Worm (Caenorhabditis elegans) whole organism, mixed stage, embryonic: ENCODE data around the gene fbxa-143.

Source experiments
- blmp-1 ChIP-seq: fragments of 150-350 bp; optimal IDR thresholded peaks from 2 replicates; lab custom pipeline; 2014; ENCODE audit warnings: missing biosample characterization, missing genetic modification characterization
- ces-1 ChIP-seq: fragments of 150-350 bp; optimal IDR thresholded peaks from 2 replicates; lab custom pipeline; 2014; ENCODE audit warnings: missing biosample characterization, missing genetic modification reagents, missing genetic modification characterization
- lsy-2 ChIP-seq: fragments of 150-350 bp; optimal IDR thresholded peaks from 2 replicates; lab custom pipeline; 2014; ENCODE audit warnings: missing biosample characterization, missing genetic modification characterization
- nhr-12 ChIP-seq: fragments of 150-350 bp; optimal IDR thresholded peaks from 2 replicates; lab custom pipeline; 2014; ENCODE audit warnings: missing biosample characterization, missing genetic modification characterization
- nhr-237 ChIP-seq: fragments of 150-350 bp; optimal IDR thresholded peaks from 2 replicates; lab custom pipeline; 2014; ENCODE audit warnings: missing biosample characterization, missing genetic modification characterization
- unc-39 ChIP-seq: fragments of 150-350 bp; optimal IDR thresholded peaks from 2 replicates; lab custom pipeline; 2014; ENCODE audit warnings: missing biosample characterization, missing genetic modification characterization
- ztf-11 ChIP-seq: fragments of 150-350 bp; optimal IDR thresholded peaks from 2 replicates; lab custom pipeline; 2014; ENCODE audit warnings: missing biosample characterization, missing genetic modification characterization

DNA sequence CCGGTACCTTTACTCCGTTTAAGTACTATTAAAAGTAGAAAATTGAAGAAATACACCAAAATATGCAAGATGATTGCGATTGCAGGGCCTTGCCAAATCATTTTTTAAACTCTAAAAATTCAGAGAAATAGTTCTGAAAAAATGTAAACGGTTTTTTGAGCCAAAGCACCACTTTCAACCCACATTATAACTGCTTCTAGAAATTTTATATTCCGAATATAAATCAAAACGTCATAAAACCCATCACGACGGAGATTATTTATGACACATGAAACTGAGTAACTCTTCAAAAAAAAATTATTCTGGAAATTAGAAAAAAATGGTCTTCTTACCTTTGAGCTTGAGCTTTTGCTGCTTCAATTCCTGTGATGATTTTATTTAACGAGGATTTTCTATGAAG is 13.1 kb downstream of the fbxa-143 start, which contains the start of gene srxa-16:
- TF ChIP-seq nhr-12 (no peak), ztf-11 (tag; lab: Kevin White, UChicago) (no peak), ces-1 (GFP tag; lab: Kevin White, UChicago) (no peak), lsy-2 (tag; lab: Kevin White, UChicago) (no peak), unc-39 (tag; lab: Kevin White, UChicago) (no peak), nhr-237 (tag; lab: Kevin White, UChicago) (no peak), blmp-1 (tag; lab: Kevin White, UChicago) (no peak)
